Fruit fly (Drosophila melanogaster) whole organism, embryonic: ENCODE measurements around the gene CG10137.

Experiments
- Bteb2 ChIP-seq: fragments of 200-800 bp; sonication (Bioruptor generic); optimal IDR thresholded peaks from 2 replicates; lab custom pipeline; 2016; ENCODE audit warnings: missing biosample characterization, missing genetic modification characterization
- CG10431 ChIP-seq: fragments of 200-800 bp; sonication (Bioruptor generic); optimal IDR thresholded peaks from 3 replicates; lab custom pipeline; 2018; ENCODE audit warnings: missing biosample characterization, mild to moderate bottlenecking, missing genetic modification characterization
- CG10543 ChIP-seq: fragments of 200-800 bp; sonication (Bioruptor generic); optimal IDR thresholded peaks from 3 replicates; lab custom pipeline; 2017; ENCODE audit warnings: missing biosample characterization, mild to moderate bottlenecking, missing genetic modification characterization, moderate library complexity
- CG10565 ChIP-seq: fragments of 200-800 bp; sonication (Bioruptor generic); optimal IDR thresholded peaks from 3 replicates; lab custom pipeline; 2016; ENCODE audit warnings: missing biosample characterization, mild to moderate bottlenecking, missing genetic modification characterization
- CG12071 ChIP-seq: fragments of 200-800 bp; sonication (Bioruptor generic); optimal IDR thresholded peaks from 3 replicates; lab custom pipeline; 2018; ENCODE audit warnings: missing biosample characterization, mild to moderate bottlenecking, missing genetic modification characterization
- CG13287 ChIP-seq: fragments of 200-800 bp; sonication (Bioruptor generic); IDR thresholded peaks from 2 replicates; pipeline ENCODE4 v1.3.6; 2022; ENCODE audit warnings: missing biosample characterization, missing genetic modification characterization; ENCODE audit not compliant: partially characterized antibody
- CG14860 ChIP-seq: fragments of 200-800 bp; sonication (Bioruptor generic); IDR thresholded peaks from 3 replicates; pipeline ENCODE4 v1.3.6; 2022; ENCODE audit warnings: missing biosample characterization, missing genetic modification characterization; ENCODE audit not compliant: partially characterized antibody
- CG15479 ChIP-seq: fragments of 200-800 bp; sonication (Bioruptor generic); optimal IDR thresholded peaks from 3 replicates; lab custom pipeline; 2019; ENCODE audit warnings: missing biosample characterization, mild to moderate bottlenecking, missing genetic modification characterization, moderate library complexity
- CG16779 ChIP-seq: fragments of 200-800 bp; sonication (Bioruptor generic); IDR thresholded peaks from 2 replicates; pipeline ENCODE4 v1.3.6; 2022; ENCODE audit warnings: missing biosample characterization, missing genetic modification characterization
- CG2120 ChIP-seq: fragments of 200-800 bp; sonication (Bioruptor generic); optimal IDR thresholded peaks from 3 replicates; lab custom pipeline; 2016; ENCODE audit warnings: missing biosample characterization, missing genetic modification characterization
- CG2712 ChIP-seq: fragments of 200-800 bp; optimal IDR thresholded peaks from 3 replicates; lab custom pipeline; 2019; ENCODE audit warnings: missing biosample characterization, mild to moderate bottlenecking, missing genetic modification characterization, moderate library complexity
- CG3065 ChIP-seq: fragments of 200-800 bp; sonication (Bioruptor generic); optimal IDR thresholded peaks from 2 replicates; lab custom pipeline; 2016; ENCODE audit warnings: missing biosample characterization, missing genetic modification characterization
- CG31224 ChIP-seq: fragments of 200-800 bp; sonication (Bioruptor generic); IDR thresholded peaks from 2 replicates; pipeline ENCODE4 v1.3.6; 2022; ENCODE audit warnings: missing biosample characterization, missing genetic modification characterization
- CG31388 ChIP-seq: fragments of 200-800 bp; sonication (Bioruptor generic); optimal IDR thresholded peaks from 2 replicates; lab custom pipeline; 2016; ENCODE audit warnings: missing biosample characterization, missing genetic modification characterization
- CG32532 ChIP-seq: fragments of 200-800 bp; sonication (Bioruptor generic); IDR thresholded peaks from 2 replicates; pipeline ENCODE4 v1.3.6; 2022; ENCODE audit warnings: missing biosample characterization, missing genetic modification characterization
- CG3281 ChIP-seq: fragments of 200-800 bp; sonication (Bioruptor generic); optimal IDR thresholded peaks from 3 replicates; lab custom pipeline; 2017; ENCODE audit warnings: missing biosample characterization, mild to moderate bottlenecking, missing genetic modification characterization
- CG7786 ChIP-seq: fragments of 200-800 bp; sonication (Bioruptor generic); optimal IDR thresholded peaks from 2 replicates; lab custom pipeline; 2016; ENCODE audit warnings: missing biosample characterization, missing genetic modification characterization
- CG9876 ChIP-seq: fragments of 200-800 bp; sonication (Bioruptor generic); optimal IDR thresholded peaks from 2 replicates; lab custom pipeline; 2016; ENCODE audit warnings: missing biosample characterization, missing genetic modification characterization
- E2f1 ChIP-seq: fragments of 200-800 bp; sonication (Bioruptor generic); IDR thresholded peaks from 2 replicates; pipeline ENCODE4 v1.3.6; 2022; ENCODE audit warnings: missing biosample characterization, missing genetic modification characterization
- E2f2 ChIP-seq: fragments of 200-800 bp; sonication (Bioruptor generic); IDR thresholded peaks from 2 replicates; pipeline ENCODE4 v1.3.6; 2022; ENCODE audit warnings: missing biosample characterization, missing genetic modification characterization
- Fer2 ChIP-seq: fragments of 200-800 bp; sonication (Bioruptor generic); optimal IDR thresholded peaks from 2 replicates; lab custom pipeline; 2018; ENCODE audit warnings: missing biosample characterization, mild to moderate bottlenecking, missing genetic modification characterization, moderate library complexity
- H2.0 ChIP-seq: fragments of 200-800 bp; sonication (Bioruptor generic); IDR thresholded peaks from 2 replicates; pipeline ENCODE4 v1.3.6; 2022; ENCODE audit warnings: missing biosample characterization, missing genetic modification characterization
- Kr ChIP-seq: fragments of 200-800 bp; sonication (Bioruptor generic); optimal IDR thresholded peaks from 2 replicates; lab custom pipeline; 2017; ENCODE audit warnings: missing biosample characterization, mild to moderate bottlenecking, missing genetic modification characterization
- Max ChIP-seq: fragments of 200-800 bp; sonication (Bioruptor generic); optimal IDR thresholded peaks from 2 replicates; lab custom pipeline; 2016; ENCODE audit warnings: missing biosample characterization, mild to moderate bottlenecking, missing genetic modification characterization
- Meics ChIP-seq: fragments of 200-800 bp; sonication (Bioruptor generic); optimal IDR thresholded peaks from 2 replicates; lab custom pipeline; 2017; ENCODE audit warnings: missing biosample characterization, mild to moderate bottlenecking, missing genetic modification characterization
- NfI ChIP-seq: fragments of 200-800 bp; sonication (Bioruptor generic); optimal IDR thresholded peaks from 3 replicates; lab custom pipeline; 2018; ENCODE audit warnings: missing biosample characterization, mild to moderate bottlenecking, missing genetic modification characterization, moderate library complexity
- Pdp1 ChIP-seq, 2 experiments: fragments of 200-800 bp; sonication (Bioruptor generic); optimal IDR thresholded peaks; 3 replicates each; lab custom pipeline; 2016; ENCODE audit warnings: missing biosample characterization in 2 of 2, missing genetic modification characterization in 2 of 2, mild to moderate bottlenecking in 1 of 2, moderate library complexity in 1 of 2
- Ptx1 ChIP-seq: fragments of 200-800 bp; sonication (Bioruptor generic); IDR thresholded peaks from 2 replicates; pipeline ENCODE4 v1.3.6; 2022; ENCODE audit warnings: missing biosample characterization, missing genetic modification characterization
- Six4 ChIP-seq: fragments of 200-800 bp; sonication (Bioruptor generic); optimal IDR thresholded peaks from 2 replicates; lab custom pipeline; 2016; ENCODE audit warnings: missing biosample characterization, missing genetic modification characterization
- Sry-β ChIP-seq: fragments of 200-800 bp; sonication (Bioruptor generic); optimal IDR thresholded peaks from 2 replicates; lab custom pipeline; 2018; ENCODE audit warnings: missing biosample characterization, mild to moderate bottlenecking, missing genetic modification characterization, moderate library complexity
- Sry-δ ChIP-seq: fragments of 200-800 bp; sonication (Bioruptor generic); optimal IDR thresholded peaks from 2 replicates; lab custom pipeline; 2016; ENCODE audit warnings: missing biosample characterization, missing genetic modification characterization
- caup ChIP-seq: fragments of 200-800 bp; sonication (Bioruptor generic); optimal IDR thresholded peaks from 3 replicates; lab custom pipeline; 2017; ENCODE audit warnings: missing biosample characterization, mild to moderate bottlenecking, missing genetic modification characterization, moderate library complexity; ENCODE audit not compliant: severe bottlenecking
- dan ChIP-seq: fragments of 200-800 bp; sonication (Bioruptor generic); IDR thresholded peaks from 2 replicates; pipeline ENCODE4 v1.3.6; 2022; ENCODE audit warnings: missing biosample characterization, missing genetic modification characterization
- ewg ChIP-seq: fragments of 200-800 bp; sonication (Bioruptor generic); optimal IDR thresholded peaks from 3 replicates; lab custom pipeline; 2017; ENCODE audit warnings: mild to moderate bottlenecking, missing biosample characterization, missing genetic modification reagents, missing genetic modification characterization
- fd102C ChIP-seq: fragments of 200-800 bp; sonication (Bioruptor generic); optimal IDR thresholded peaks from 2 replicates; lab custom pipeline; 2018; ENCODE audit warnings: missing biosample characterization, mild to moderate bottlenecking, missing genetic modification characterization, moderate library complexity
- gfzf ChIP-seq: fragments of 200-800 bp; sonication (Bioruptor generic); optimal IDR thresholded peaks from 2 replicates; lab custom pipeline; 2016; ENCODE audit warnings: missing biosample characterization, mild to moderate bottlenecking, missing genetic modification characterization, moderate library complexity
- h ChIP-seq: fragments of >200 bp; optimal IDR thresholded peaks from 2 replicates; lab custom pipeline; 2017
- ken ChIP-seq: fragments of 200-800 bp; sonication (Bioruptor generic); IDR thresholded peaks from 3 replicates; pipeline ENCODE4 v1.3.6; 2022; ENCODE audit warnings: missing biosample characterization, missing genetic modification characterization
- lola ChIP-seq, 3 experiments: fragments of >200 bp in 2 of 3; fragments of 200-800 bp in 1 of 3; sonication (Bioruptor generic) in 1 of 3; optimal IDR thresholded peaks; 2 replicates each; lab custom pipeline; 2017 to 2019; ENCODE audit warnings: missing biosample characterization in 3 of 3, missing genetic modification characterization in 3 of 3, mild to moderate bottlenecking in 1 of 3, moderate library complexity in 1 of 3
- mld ChIP-seq: fragments of 200-800 bp; sonication (Bioruptor generic); IDR thresholded peaks from 3 replicates; pipeline ENCODE4 v1.3.6; 2022; ENCODE audit warnings: missing biosample characterization, missing genetic modification characterization; ENCODE audit not compliant: partially characterized antibody
- nau ChIP-seq: fragments of 200-800 bp; sonication (Bioruptor generic); optimal IDR thresholded peaks from 3 replicates; lab custom pipeline; 2017; ENCODE audit warnings: missing biosample characterization, mild to moderate bottlenecking, missing genetic modification characterization, missing genetic modification reagents
- nerfin-1 ChIP-seq: fragments of 200-800 bp; sonication (Bioruptor generic); optimal IDR thresholded peaks from 3 replicates; lab custom pipeline; 2019; ENCODE audit warnings: missing biosample characterization, mild to moderate bottlenecking, missing genetic modification characterization, moderate library complexity
- pros ChIP-seq: fragments of 200-800 bp; sonication (Bioruptor generic); optimal IDR thresholded peaks from 3 replicates; lab custom pipeline; 2019; ENCODE audit warnings: missing biosample characterization, mild to moderate bottlenecking, missing genetic modification characterization, moderate library complexity
- rib ChIP-seq: fragments of 200-800 bp; sonication (Bioruptor generic); IDR thresholded peaks from 2 replicates; pipeline ENCODE4 v1.3.6; 2022; ENCODE audit warnings: missing biosample characterization, missing genetic modification characterization
- schlank ChIP-seq: fragments of 200-800 bp; sonication (Bioruptor generic); optimal IDR thresholded peaks from 2 replicates; lab custom pipeline; 2018; ENCODE audit warnings: missing biosample characterization, mild to moderate bottlenecking, missing genetic modification characterization
- tio ChIP-seq: fragments of 200-800 bp; sonication (Bioruptor generic); optimal IDR thresholded peaks from 2 replicates; lab custom pipeline; 2017; ENCODE audit warnings: missing biosample characterization, missing genetic modification characterization, inconsistent platforms
- z ChIP-seq: fragments of 200-800 bp; sonication (Bioruptor generic); IDR thresholded peaks from 3 replicates; pipeline ENCODE4 v1.3.6; 2022; ENCODE audit warnings: missing biosample characterization, missing genetic modification characterization

The CG10137 gene

dm6 chr2L:19574959-19575625, 48.6 kb downstream of the CG10137 start (continued):
- TF ChIP-seq CG14860 (GFP tag; lab: Robert Waterston, UW): 0 out of 3 replicates have a peak, but pooled peaks have one; percentile 26
- TF ChIP-seq ken: no peak
- TF ChIP-seq CG32532 (GFP tag; lab: Robert Waterston, UW): no peak
- no peak for TF ChIP-seq Six4
- TF ChIP-seq E2f1 (GFP tag; lab: Robert Waterston, UW): no peak
- no peak for TF ChIP-seq nau (GFP tag; lab: Kevin White, UChicago)
- no peak for TF ChIP-seq NfI (GFP tag; lab: Kevin White, UChicago)
- no peak for TF ChIP-seq caup (GFP tag; lab: Kevin White, UChicago)
- TF ChIP-seq Sry-β (GFP tag; lab: Kevin White, UChicago): no peak
- no peak for TF ChIP-seq fd102C (GFP tag; lab: Kevin White, UChicago)
- TF ChIP-seq CG15479 (GFP tag; lab: Kevin White, UChicago): no peak
- TF ChIP-seq Bteb2: no peak
- TF ChIP-seq Fer2: no peak
- peak; percentile 29; the same call in 1 of the 2 replicates for TF ChIP-seq rib (GFP tag; lab: Robert Waterston, UW)
- TF ChIP-seq Meics (GFP tag; lab: Kevin White, UChicago): no peak
- no peak for TF ChIP-seq CG10565 (GFP tag; lab: Kevin White, UChicago)
- no peak for TF ChIP-seq CG9876 (GFP tag; lab: Kevin White, UChicago)
- peak; percentile 85 for TF ChIP-seq ewg (GFP tag; lab: Kevin White, UChicago)
- TF ChIP-seq z (GFP tag; lab: Robert Waterston, UW): peak; percentile 99
- peak; percentile 78 for TF ChIP-seq pros (GFP tag; lab: Kevin White, UChicago)
- TF ChIP-seq CG13287: peak; percentile 62; the same call in 1 of the 2 replicates
- TF ChIP-seq H2.0 (GFP tag; lab: Robert Waterston, UW): no peak
- TF ChIP-seq mld (GFP tag; lab: Robert Waterston, UW): no peak
- peak; percentile 77 for TF ChIP-seq CG10543 (GFP tag; lab: Kevin White, UChicago)
- TF ChIP-seq CG10431: no peak
- no peak for TF ChIP-seq CG12071 (GFP tag; lab: Kevin White, UChicago)

dm6 chr2L:19575626-19576298, 49.3 kb downstream of the CG10137 start:
- TF ChIP-seq CG7786 (GFP tag; lab: Kevin White, UChicago): peak; percentile 96
- TF ChIP-seq tio (GFP tag; lab: Kevin White, UChicago): peak; percentile 97
- peak; percentile 86 for TF ChIP-seq schlank (tag; lab: Kevin White, UChicago)
- no peak for TF ChIP-seq Kr (GFP tag; lab: Kevin White, UChicago)
- peak; percentile 93 to 98 for TF ChIP-seq Pdp1 (GFP tag; optimal IDR thresholded peaks at IDR 0.05; lab: Kevin White, UChicago)
- TF ChIP-seq CG3065 (GFP tag; lab: Kevin White, UChicago): peak; percentile 87
- peak; percentile 98 for TF ChIP-seq CG2712 (tag; lab: Kevin White, UChicago)
- peak in 2 of 3 experiments; percentile 44 to 97 for TF ChIP-seq lola (GFP tag; optimal IDR thresholded peaks at IDR 0.05; lab: Kevin White, UChicago)
- TF ChIP-seq CG31388 (GFP tag; lab: Kevin White, UChicago): peak; percentile 88
- TF ChIP-seq Ptx1: peak; percentile 96
- TF ChIP-seq E2f2 (GFP tag; lab: Robert Waterston, UW): peak; percentile 78
- TF ChIP-seq ken: peak; percentile 89
- TF ChIP-seq CG16779 (GFP tag; lab: Robert Waterston, UW): peak; percentile 68
- peak; percentile 98 for TF ChIP-seq CG2120 (GFP tag; lab: Kevin White, UChicago)
- TF ChIP-seq gfzf (GFP tag; lab: Kevin White, UChicago): peak; percentile 35
- TF ChIP-seq nerfin-1 (tag; lab: Kevin White, UChicago): peak; percentile 80
- peak; percentile 73 for TF ChIP-seq CG10431
- TF ChIP-seq h (lab: Kevin White, UChicago): no peak
- peak; percentile 92 for TF ChIP-seq CG12071 (GFP tag; lab: Kevin White, UChicago)
- TF ChIP-seq Sry-δ (GFP tag; lab: Kevin White, UChicago): peak; percentile 69
- TF ChIP-seq CG31224 (GFP tag; lab: Robert Waterston, UW): peak; percentile 94
- TF ChIP-seq dan: no peak; the same call in 1 of the 2 replicates
- TF ChIP-seq Max: peak; percentile 93
- peak; percentile 97 for TF ChIP-seq CG3281 (GFP tag; lab: Kevin White, UChicago)
